Worm (Caenorhabditis elegans) whole organism, L4/young adult: Measurements from ENCODE around the gene try-14.

ENCODE experiments used
- W03F9.2 ChIP-seq: fragments of 150-350 bp; optimal IDR thresholded peaks from 2 replicates; lab custom pipeline; 2014; ENCODE audit warnings: missing biosample characterization, missing genetic modification characterization
- dao-5 ChIP-seq: sonication (generic microtip); optimal IDR thresholded peaks from 2 replicates; lab custom pipeline; 2016; ENCODE audit warnings: missing genotype, missing genetic modification characterization, moderate library complexity, missing compliant biosample characterization
- him-1 ChIP-seq: sonication (generic microtip); optimal IDR thresholded peaks from 2 replicates; lab custom pipeline; 2016; ENCODE audit warnings: missing genotype, missing genetic modification reagents, missing genetic modification characterization, missing compliant biosample characterization

Gene try-14

ce11 chrX:7457154-7457674 lies 38.2 kb downstream of the try-14 start:
- no peak for TF ChIP-seq W03F9.2
- no peak for TF ChIP-seq dao-5 (tag; lab: Kevin White, UChicago)
- no peak for TF ChIP-seq him-1

ce11 chrX:7455960-7456359 lies 39.4 kb downstream of the try-14 start:
- TF ChIP-seq dao-5 (tag; lab: Kevin White, UChicago) = no peak
- no peak for TF ChIP-seq him-1
- TF ChIP-seq W03F9.2 = no peak

- TF ChIP-seq dao-5 (tag; lab: Kevin White, UChicago) (no peak), him-1 (no peak), W03F9.2 (no peak)
Measured at ce11 chrX:7452606-7453005, 42.8 kb downstream of the try-14 start.

- TF ChIP-seq dao-5 (tag; lab: Kevin White, UChicago) = no peak
- TF ChIP-seq W03F9.2 = no peak
- TF ChIP-seq him-1 = no peak
Measured at ce11 chrX:7447340-7447739, 48.1 kb downstream of the try-14 start.

- no peak for TF ChIP-seq W03F9.2
Measured at ce11 chrX:7446485-7446884, 48.9 kb downstream of the try-14 start.

ce11 chrX:7445734-7446133 lies 49.7 kb downstream of the try-14 start:
- no peak for TF ChIP-seq him-1
- TF ChIP-seq W03F9.2 = no peak
